Fruit fly (Drosophila melanogaster): ENCODE measurements around the gene CG13474.

The CG13474 gene

dm6 chr3L:14663750-14664149 is 33.2 kb downstream of the CG13474 start:
- TF ChIP-seq btn (GFP tag; optimal IDR thresholded peaks at IDR 0.05) (no peak), Adf1 (GFP tag; IDR thresholded peaks at IDR 0.05) (no peak), Lpt (GFP tag; optimal IDR thresholded peaks at IDR 0.05) (no peak), CG2199 (GFP tag; IDR thresholded peaks at IDR 0.05) (0 out of 3 replicates have a peak, but pooled peaks have one; percentile 5), vnd (GFP tag; IDR thresholded peaks at IDR 0.05; ENCODE audit: partially characterized antibody) (no peak), toy (GFP tag; IDR thresholded peaks at IDR 0.05) (no peak), Hey (tag; optimal IDR thresholded peaks at IDR 0.05) (no peak), NFAT (GFP tag; IDR thresholded peaks at IDR 0.05) (no peak), otp (GFP tag; IDR thresholded peaks at IDR 0.05) (no peak), kni (GFP tag; optimal IDR thresholded peaks at IDR 0.05) (no peak), Stat92E (GFP tag; optimal IDR thresholded peaks at IDR 0.05) (peak in 1 of 3 experiments; percentile 71), tll (GFP tag; optimal IDR thresholded peaks at IDR 0.05) (peak in 1 of 2 experiments; percentile 62), Ets65A (GFP tag) (peak; percentile 10)

DNA sequence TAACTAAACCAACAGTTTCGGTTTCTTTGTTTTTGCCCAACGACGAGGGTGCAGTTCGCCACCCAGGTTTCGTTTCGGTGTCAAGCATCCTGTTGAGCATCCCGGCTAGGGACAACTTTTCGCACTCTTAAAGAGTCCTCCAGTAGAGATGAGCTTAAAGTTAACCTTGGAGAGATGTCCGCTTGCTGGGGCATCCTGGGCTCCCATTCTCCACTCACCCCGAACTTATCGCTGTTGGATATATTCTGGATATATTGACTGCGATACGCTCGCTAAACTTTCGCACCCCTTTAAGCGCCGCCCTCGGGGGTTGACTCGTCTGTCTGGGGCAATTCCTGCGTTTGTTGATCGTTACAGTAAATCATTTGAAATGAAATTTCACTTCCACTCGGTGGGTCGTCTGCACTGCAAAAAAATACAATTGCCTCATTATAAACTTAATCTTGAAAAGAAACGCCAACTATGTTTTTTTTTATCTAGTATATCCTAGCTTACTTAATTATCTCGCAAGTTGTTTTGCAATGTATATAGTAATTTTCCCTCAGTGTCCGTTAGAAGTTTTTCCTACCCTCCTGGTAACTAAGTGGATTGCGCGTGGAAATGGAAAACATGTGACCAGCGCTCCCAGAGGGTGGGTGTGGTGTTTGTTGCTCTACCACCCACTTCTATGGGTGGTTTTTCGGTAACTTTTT is 35.2 kb downstream of the CG13474 start:
- TF ChIP-seq CG8359 (GFP tag; optimal IDR thresholded peaks at IDR 0.05; ENCODE audit: borderline replicate concordance), result no peak
- TF ChIP-seq en (GFP tag; optimal IDR thresholded peaks at IDR 0.05), result peak; percentile 62
- peak; percentile 67 for TF ChIP-seq CG13296 (GFP tag; optimal IDR thresholded peaks at IDR 0.05)
- TF ChIP-seq CG2712 (tag; optimal IDR thresholded peaks at IDR 0.05), result peak; percentile 85
- TF ChIP-seq pros (GFP tag; optimal IDR thresholded peaks at IDR 0.05), result peak; percentile 89
- TF ChIP-seq Ssrp (tag; optimal IDR thresholded peaks at IDR 0.05), result peak; percentile 70
- TF ChIP-seq CG1233 (GFP tag; optimal IDR thresholded peaks at IDR 0.05), result peak; percentile 58
- TF ChIP-seq Myb (GFP tag; optimal IDR thresholded peaks at IDR 0.05), result peak; percentile 60
- TF ChIP-seq Side (GFP tag; optimal IDR thresholded peaks at IDR 0.05), result peak; percentile 78
- peak; percentile 27 for TF ChIP-seq p53 (GFP tag; optimal IDR thresholded peaks at IDR 0.05)
- TF ChIP-seq Deaf1 (tag; optimal IDR thresholded peaks at IDR 0.05), result peak; percentile 23
- peak; percentile 84 for TF ChIP-seq so (GFP tag; IDR thresholded peaks at IDR 0.05)
- peak; percentile 81 for TF ChIP-seq CG12659 (GFP tag; optimal IDR thresholded peaks at IDR 0.05)
- TF ChIP-seq CG8290 (GFP tag; optimal IDR thresholded peaks at IDR 0.05), result peak; percentile 35
- TF ChIP-seq CG8290 (tag; optimal IDR thresholded peaks at IDR 0.05), result peak in 1 of 2 experiments; percentile 46
- TF ChIP-seq CG8765 (GFP tag; IDR thresholded peaks at IDR 0.05), result 0 out of 2 replicates have a peak, but pooled peaks have one; percentile 33
- TF ChIP-seq CG17186 (GFP tag; optimal IDR thresholded peaks at IDR 0.05), result no peak
- TF ChIP-seq yki (optimal IDR thresholded peaks at IDR 0.05), result no peak
- TF ChIP-seq HLH4C (GFP tag; IDR thresholded peaks at IDR 0.05; ENCODE audit: partially characterized antibody), result no peak
- TF ChIP-seq Rx (GFP tag; IDR thresholded peaks at IDR 0.05), result peak; percentile 78
- peak; percentile 75 for TF ChIP-seq gcm (GFP tag; optimal IDR thresholded peaks at IDR 0.05)
- TF ChIP-seq disco-r (GFP tag; optimal IDR thresholded peaks at IDR 0.05), result peak; percentile 58
- peak; percentile 65 for TF ChIP-seq Nf-YA (GFP tag; IDR thresholded peaks at IDR 0.05)
- no peak for TF ChIP-seq hb (GFP tag; IDR thresholded peaks at IDR 0.05; ENCODE audit: partially characterized antibody)
- peak; percentile 86 for TF ChIP-seq CG15269 (tag; optimal IDR thresholded peaks at IDR 0.05)
- peak; percentile 77 for TF ChIP-seq CG8388 (GFP tag; optimal IDR thresholded peaks at IDR 0.05)
- peak; percentile 85 for TF ChIP-seq ttk (GFP tag; IDR thresholded peaks at IDR 0.05)
- peak; percentile 88 for TF ChIP-seq Ptx1 (GFP tag; IDR thresholded peaks at IDR 0.05)
- peak; percentile 13; the same call in 1 of the 2 replicates for TF ChIP-seq Adf1 (GFP tag; IDR thresholded peaks at IDR 0.05)
- peak; percentile 80 for TF ChIP-seq sqz (GFP tag; optimal IDR thresholded peaks at IDR 0.05)
- TF ChIP-seq sob (GFP tag; IDR thresholded peaks at IDR 0.05), result peak; percentile 86
- TF ChIP-seq CG17802 (tag; optimal IDR thresholded peaks at IDR 0.05), result peak; percentile 15
- peak; percentile 69 for TF ChIP-seq CG3281 (GFP tag; optimal IDR thresholded peaks at IDR 0.05)
- TF ChIP-seq CG31388 (GFP tag; optimal IDR thresholded peaks at IDR 0.05), result peak; percentile 18
- peak; percentile 79; the same call in 2 of the 3 replicates for TF ChIP-seq CG11456 (GFP tag; IDR thresholded peaks at IDR 0.05)
- TF ChIP-seq CG4730 (GFP tag; IDR thresholded peaks at IDR 0.05), result peak; percentile 63; the same call in 1 of the 2 replicates
- TF ChIP-seq CG12744 (GFP tag; optimal IDR thresholded peaks at IDR 0.05), result peak; percentile 69

Data from whole organism, embryonic.